Worm (Caenorhabditis elegans) whole organism, L4 larva: ENCODE data around the gene W09G12.10.

ENCODE experiments used
- ZK337.2 ChIP-seq: fragments of 200-800 bp; sonication (Bioruptor generic); IDR thresholded peaks from 2 replicates; pipeline ENCODE4 v1.3.6; 2022; ENCODE audit warnings: missing genetic modification reagents, missing genetic modification characterization, missing compliant biosample characterization
- ama-1 ChIP-seq: fragments of 150-350 bp; optimal IDR thresholded peaks from 2 replicates; lab custom pipeline; 2014; ENCODE audit warnings: inconsistent platforms, mixed read lengths
- ces-1 ChIP-seq: fragments of 150-350 bp; sonication (generic microtip); optimal IDR thresholded peaks from 4 replicates; lab custom pipeline; 2014; ENCODE audit warnings: missing biosample characterization, missing genetic modification reagents, missing genetic modification characterization
- dmd-8 ChIP-seq: fragments of 200-800 bp; sonication (Bioruptor generic); IDR thresholded peaks from 2 replicates; pipeline ENCODE4 v1.3.6; 2022; ENCODE audit warnings: missing genetic modification characterization, missing compliant biosample characterization
- dpl-1 ChIP-seq: fragments of 150-350 bp; optimal IDR thresholded peaks from 2 replicates; lab custom pipeline; 2014; ENCODE audit warnings: missing biosample characterization, missing genetic modification reagents, missing genetic modification characterization
- egl-27 ChIP-seq: sonication (generic microtip); optimal IDR thresholded peaks from 3 replicates; lab custom pipeline; 2017; ENCODE audit warnings: missing biosample characterization, missing genetic modification reagents, missing genetic modification characterization
- fos-1 ChIP-seq: fragments of 150-350 bp; optimal IDR thresholded peaks from 2 replicates; lab custom pipeline; 2014; ENCODE audit warnings: missing biosample characterization, missing genetic modification characterization
- lsy-2 ChIP-seq, 2 experiments: fragments of 150-350 bp in 1 of 2; sonication (generic microtip) in 1 of 2; optimal IDR thresholded peaks; 2 replicates each; lab custom pipeline; 2014 to 2017; ENCODE audit warnings: missing biosample characterization in 2 of 2, missing genetic modification characterization in 2 of 2
- pha-4 ChIP-seq, 2 experiments: fragments of 150-350 bp in 1 of 2; fragments of 200-800 bp in 1 of 2; sonication (Bioruptor generic) in 1 of 2; IDR thresholded peaks in 1 of 2; optimal IDR thresholded peaks in 1 of 2; 2 replicates each; pipeline versions ENCODE4 v1.3.6 to Lab custom; 2014 to 2022; ENCODE audit warnings: missing genetic modification characterization in 2 of 2, missing genetic modification reagents in 2 of 2, missing biosample characterization in 1 of 2, missing compliant biosample characterization in 1 of 2
- unc-130 ChIP-seq: sonication (generic microtip); optimal IDR thresholded peaks from 2 replicates; lab custom pipeline; 2016; ENCODE audit warnings: missing genetic modification reagents, missing genetic modification characterization, missing compliant biosample characterization
- unc-62 ChIP-seq, 3 experiments: fragments of 150-350 bp in 1 of 3; sonication (generic microtip); optimal IDR thresholded peaks in 2 of 3; peaks in 1 of 3; 1 replicate in 1 of 3; 2 replicates in 2 of 3; lab custom pipeline; 2014 to 2017; ENCODE audit warnings: missing biosample characterization in 3 of 3, missing genetic modification characterization in 3 of 3, missing genetic modification reagents in 3 of 3, missing genotype in 1 of 3
- zag-1 ChIP-seq: fragments of 150-350 bp; optimal IDR thresholded peaks from 2 replicates; lab custom pipeline; 2014; ENCODE audit warnings: missing biosample characterization, missing genetic modification characterization
- ztf-11 ChIP-seq: fragments of 150-350 bp; optimal IDR thresholded peaks from 2 replicates; lab custom pipeline; 2014; ENCODE audit warnings: missing biosample characterization, missing genetic modification characterization

DNA sequence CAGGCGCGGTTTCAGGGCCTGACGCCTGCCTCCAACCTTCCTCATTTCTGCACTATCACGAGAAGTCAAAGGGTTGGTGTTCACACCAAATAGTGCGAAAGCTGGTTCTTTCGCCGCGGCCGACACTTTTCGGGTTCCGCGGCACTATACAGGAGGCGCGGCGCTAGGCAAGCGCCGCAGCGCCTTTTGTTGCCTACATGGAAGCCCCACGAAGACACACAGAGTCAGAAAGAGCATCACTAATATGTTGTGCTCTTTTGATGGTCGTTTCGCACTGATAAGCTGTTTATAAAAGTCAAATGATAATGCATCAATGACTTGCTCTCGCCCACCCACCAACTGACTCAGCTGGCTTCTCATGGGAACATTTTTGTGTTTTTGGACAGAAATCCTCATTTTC lies 9.2 kb downstream of the W09G12.10 start:
- TF ChIP-seq ZK337.2 (GFP tag; lab: Robert Waterston, UW) (no peak), ces-1 (no peak), dpl-1 (GFP tag; lab: Kevin White, UChicago) (no peak), unc-130 (GFP tag; lab: Kevin White, UChicago) (no peak), egl-27 (no peak), dmd-8 (GFP tag; lab: Robert Waterston, UW) (no peak), fos-1 (tag; lab: Kevin White, UChicago) (no peak), unc-62 (GFP tag; optimal IDR thresholded peaks at IDR 0.05 in 1 of 2; lab: Kevin White, UChicago) (no peak), unc-62 (tag; optimal IDR thresholded peaks at IDR 0.05; lab: Kevin White, UChicago) (no peak), ama-1 (lab: Kevin White, UChicago) (no peak), ztf-11 (tag; lab: Kevin White, UChicago) (no peak), pha-4 (GFP tag; IDR thresholded peaks at IDR 0.05; lab: Robert Waterston, UW) (no peak), pha-4 (tag; optimal IDR thresholded peaks at IDR 0.05; lab: Kevin White, UChicago) (no peak), zag-1 (tag; lab: Kevin White, UChicago) (no peak), lsy-2 (tag; optimal IDR thresholded peaks at IDR 0.05; lab: Kevin White, UChicago) (no peak)
